Worm (Caenorhabditis elegans) whole organism, early embryonic: Measurements from ENCODE around the gene tbc-9.

Source experiments
- B0310.2 ChIP-seq: sonication (generic microtip); optimal IDR thresholded peaks from 2 replicates; lab custom pipeline; 2016; ENCODE audit warnings: mild to moderate bottlenecking, missing genetic modification characterization, missing compliant biosample characterization
- ama-1 ChIP-seq: fragments of 150-350 bp; optimal IDR thresholded peaks from 2 replicates; lab custom pipeline; 2014
- ets-7 ChIP-seq: sonication (generic microtip); optimal IDR thresholded peaks from 2 replicates; lab custom pipeline; 2016; ENCODE audit warnings: missing genotype, missing genetic modification characterization, missing compliant biosample characterization
- flt-1 ChIP-seq: fragments of 200-800 bp; sonication (Bioruptor generic); IDR thresholded peaks from 2 replicates; pipeline ENCODE4 v1.3.6; 2022; ENCODE audit warnings: missing genetic modification characterization, missing compliant biosample characterization
- hmg-4 ChIP-seq: fragments of 200-800 bp; sonication (Bioruptor generic); optimal IDR thresholded peaks from 2 replicates; lab custom pipeline; 2018; ENCODE audit warnings: mild to moderate bottlenecking, missing genetic modification characterization, missing compliant biosample characterization
- sea-1 ChIP-seq: fragments of 200-800 bp; sonication (Bioruptor generic); conservative IDR thresholded peaks from 2 replicates; pipeline ENCODE4 v1.3.6; 2022; ENCODE audit warnings: missing genetic modification characterization, missing compliant biosample characterization
- tbx-11 ChIP-seq: fragments of 200-800 bp; sonication (Bioruptor generic); IDR thresholded peaks from 2 replicates; pipeline ENCODE4 v1.3.6; 2022; ENCODE audit warnings: missing genetic modification characterization, missing compliant biosample characterization

- TF ChIP-seq ets-7 (tag; lab: Kevin White, UChicago) = no peak
- no peak for TF ChIP-seq ama-1 (lab: Kevin White, UChicago)
- TF ChIP-seq B0310.2 (tag; lab: Kevin White, UChicago) = no peak
- no peak for TF ChIP-seq tbx-11 (GFP tag; lab: Robert Waterston, UW)
- no peak for TF ChIP-seq hmg-4 (GFP tag; lab: Kevin White, UChicago)
- TF ChIP-seq flt-1 (GFP tag; lab: Robert Waterston, UW) = no peak
- no peak for TF ChIP-seq sea-1
Measured at ce11 chrIV:13540165-13540564, 37.5 kb upstream of the tbc-9 start, which contains the start of gene rsd-2.
